Worm (Caenorhabditis elegans) whole organism, L2 larva: ENCODE data around the gene ztf-14.
A peak's percentile ranks its signal among the peaks of the same experiment; 100 is the strongest.

Experiments used
- C34F6.9 ChIP-seq: fragments of 150-350 bp; optimal IDR thresholded peaks from 2 replicates; lab custom pipeline; 2014; ENCODE audit warnings: missing biosample characterization, missing genetic modification characterization
- F13H6.1 ChIP-seq: sonication (generic microtip); optimal IDR thresholded peaks from 2 replicates; lab custom pipeline; 2016; ENCODE audit warnings: missing genetic modification characterization, missing compliant biosample characterization
- R02D3.7 ChIP-seq: fragments of 150-350 bp; optimal IDR thresholded peaks from 2 replicates; lab custom pipeline; 2014; ENCODE audit warnings: missing biosample characterization, missing genetic modification characterization
- Y55F3AM.14 ChIP-seq: fragments of 200-800 bp; sonication (Bioruptor generic); optimal IDR thresholded peaks from 2 replicates; lab custom pipeline; 2018; ENCODE audit warnings: mild to moderate bottlenecking, missing genetic modification characterization, missing compliant biosample characterization
- ZK546.5 ChIP-seq: sonication (generic microtip); optimal IDR thresholded peaks from 2 replicates; lab custom pipeline; 2017; ENCODE audit warnings: missing biosample characterization, missing genetic modification characterization
- aly-2 ChIP-seq: fragments of 150-350 bp; optimal IDR thresholded peaks from 2 replicates; lab custom pipeline; 2014; ENCODE audit warnings: missing biosample characterization, missing genetic modification characterization
- ama-1 ChIP-seq: fragments of 150-350 bp; optimal IDR thresholded peaks from 2 replicates; lab custom pipeline; 2018; ENCODE audit warnings: inconsistent platforms
- blmp-1 ChIP-seq: sonication (generic microtip); optimal IDR thresholded peaks from 2 replicates; lab custom pipeline; 2017; ENCODE audit warnings: missing genetic modification characterization, mild to moderate bottlenecking, missing compliant biosample characterization, antibody characterized with exemption, moderate library complexity; ENCODE audit not compliant: insufficient read depth
- ceh-16 ChIP-seq: fragments of 150-350 bp; optimal IDR thresholded peaks from 2 replicates; lab custom pipeline; 2014; ENCODE audit warnings: missing biosample characterization, missing genetic modification characterization
- ceh-82 ChIP-seq: fragments of 150-350 bp; optimal IDR thresholded peaks from 2 replicates; lab custom pipeline; 2014; ENCODE audit warnings: missing biosample characterization, missing genetic modification characterization
- crh-2 ChIP-seq: sonication (generic microtip); optimal IDR thresholded peaks from 2 replicates; lab custom pipeline; 2017; ENCODE audit warnings: missing biosample characterization, missing genetic modification characterization
- dmd-4 ChIP-seq: sonication (generic microtip); optimal IDR thresholded peaks from 2 replicates; lab custom pipeline; 2017; ENCODE audit warnings: missing biosample characterization, missing genetic modification characterization
- egl-27 ChIP-seq: sonication (generic microtip); optimal IDR thresholded peaks from 3 replicates; lab custom pipeline; 2017; ENCODE audit warnings: missing biosample characterization, missing genetic modification reagents, missing genetic modification characterization
- elt-1 ChIP-seq: fragments of 150-350 bp; optimal IDR thresholded peaks from 2 replicates; lab custom pipeline; 2014; ENCODE audit warnings: missing biosample characterization, missing genetic modification characterization
- elt-3 ChIP-seq: sonication (generic microtip); optimal IDR thresholded peaks from 2 replicates; lab custom pipeline; 2017; ENCODE audit warnings: missing biosample characterization, missing genetic modification characterization
- fos-1 ChIP-seq: fragments of 150-350 bp; optimal IDR thresholded peaks from 2 replicates; lab custom pipeline; 2014; ENCODE audit warnings: missing biosample characterization, missing genetic modification characterization
- gmeb-1 ChIP-seq: fragments of 150-350 bp; optimal IDR thresholded peaks from 2 replicates; lab custom pipeline; 2014; ENCODE audit warnings: missing biosample characterization, missing genetic modification characterization
- lin-11 ChIP-seq: fragments of 150-350 bp; sonication (generic microtip); optimal IDR thresholded peaks from 2 replicates; lab custom pipeline; 2014; ENCODE audit warnings: missing biosample characterization, missing genetic modification characterization, inconsistent platforms, mixed read lengths
- lin-13 ChIP-seq: fragments of 150-350 bp; optimal IDR thresholded peaks from 2 replicates; lab custom pipeline; 2014; ENCODE audit warnings: missing biosample characterization, missing genetic modification reagents, missing genetic modification characterization
- lsy-2 ChIP-seq, 2 experiments: fragments of 150-350 bp in 1 of 2; sonication (generic microtip) in 1 of 2; optimal IDR thresholded peaks; 2 replicates each; lab custom pipeline; 2014 to 2017; ENCODE audit warnings: missing biosample characterization in 2 of 2, missing genetic modification characterization in 2 of 2
- mab-5 ChIP-seq: fragments of 150-350 bp; optimal IDR thresholded peaks from 2 replicates; lab custom pipeline; 2014; ENCODE audit warnings: missing biosample characterization, missing genetic modification characterization
- mbf-1 ChIP-seq: sonication (generic microtip); optimal IDR thresholded peaks from 2 replicates; lab custom pipeline; 2017; ENCODE audit warnings: missing biosample characterization, missing genetic modification characterization
- mdl-1 ChIP-seq, 2 experiments: fragments of 150-350 bp in 1 of 2; sonication (generic microtip) in 1 of 2; optimal IDR thresholded peaks; 2 replicates each; lab custom pipeline; 2017; ENCODE audit warnings: missing biosample characterization in 2 of 2, missing genetic modification characterization in 2 of 2
- nhr-10 ChIP-seq: sonication (generic microtip); optimal IDR thresholded peaks from 2 replicates; lab custom pipeline; 2017; ENCODE audit warnings: missing biosample characterization, missing genetic modification characterization
- nhr-11 ChIP-seq: fragments of 150-350 bp; optimal IDR thresholded peaks from 2 replicates; lab custom pipeline; 2014; ENCODE audit warnings: missing biosample characterization, missing genetic modification characterization
- nhr-129 ChIP-seq: fragments of 150-350 bp; optimal IDR thresholded peaks from 2 replicates; lab custom pipeline; 2014; ENCODE audit warnings: missing biosample characterization, missing genetic modification characterization
- nhr-21 ChIP-seq: fragments of 150-350 bp; optimal IDR thresholded peaks from 2 replicates; lab custom pipeline; 2014; ENCODE audit warnings: missing biosample characterization, missing genetic modification characterization
- nhr-23 ChIP-seq: fragments of 150-350 bp; optimal IDR thresholded peaks from 2 replicates; lab custom pipeline; 2014; ENCODE audit warnings: missing biosample characterization, missing genetic modification reagents, missing genetic modification characterization
- nhr-237 ChIP-seq: fragments of 150-350 bp; optimal IDR thresholded peaks from 2 replicates; lab custom pipeline; 2014; ENCODE audit warnings: missing biosample characterization, missing genetic modification characterization
- nhr-25 ChIP-seq: fragments of 150-350 bp; sonication (generic microtip); optimal IDR thresholded peaks from 3 replicates; lab custom pipeline; 2014; ENCODE audit warnings: missing biosample characterization, missing genetic modification characterization
- nhr-6 ChIP-seq: fragments of 150-350 bp; optimal IDR thresholded peaks from 2 replicates; lab custom pipeline; 2014; ENCODE audit warnings: missing biosample characterization, missing genetic modification characterization
- nhr-77 ChIP-seq: fragments of 150-350 bp; optimal IDR thresholded peaks from 2 replicates; lab custom pipeline; 2014; ENCODE audit warnings: missing biosample characterization, missing genetic modification characterization
- peb-1 ChIP-seq: fragments of 150-350 bp; optimal IDR thresholded peaks from 2 replicates; lab custom pipeline; 2014; ENCODE audit warnings: missing biosample characterization, missing genetic modification characterization
- sem-4 ChIP-seq: fragments of 150-350 bp; optimal IDR thresholded peaks from 2 replicates; lab custom pipeline; 2014; ENCODE audit warnings: missing biosample characterization, missing genetic modification reagents, missing genetic modification characterization
- sma-3 ChIP-seq: sonication (generic microtip); optimal IDR thresholded peaks from 2 replicates; lab custom pipeline; 2016; ENCODE audit warnings: missing genetic modification reagents, missing genetic modification characterization, missing compliant biosample characterization
- sma-9 ChIP-seq, 2 experiments: fragments of 150-350 bp in 1 of 2; sonication (generic microtip) in 1 of 2; optimal IDR thresholded peaks; 2 replicates each; lab custom pipeline; 2014 to 2016; ENCODE audit warnings: missing genetic modification characterization in 2 of 2, mild to moderate bottlenecking in 1 of 2, missing biosample characterization in 1 of 2, missing compliant biosample characterization in 1 of 2, missing genetic modification reagents in 1 of 2, moderate library complexity in 1 of 2
- snpc-4 ChIP-seq: fragments of 150-350 bp; optimal IDR thresholded peaks from 2 replicates; lab custom pipeline; 2014; ENCODE audit warnings: missing biosample characterization, missing genetic modification characterization
- unc-39 ChIP-seq: fragments of 150-350 bp; optimal IDR thresholded peaks from 2 replicates; lab custom pipeline; 2014; ENCODE audit warnings: missing biosample characterization, missing genetic modification characterization
- unc-55 ChIP-seq: fragments of 150-350 bp; sonication (generic microtip); optimal IDR thresholded peaks from 3 replicates; lab custom pipeline; 2014; ENCODE audit warnings: missing biosample characterization, missing genetic modification reagents, missing genetic modification characterization
- unc-62 ChIP-seq: fragments of 150-350 bp; optimal IDR thresholded peaks from 2 replicates; lab custom pipeline; 2014; ENCODE audit warnings: missing biosample characterization, missing genetic modification reagents, missing genetic modification characterization
- zag-1 ChIP-seq: fragments of 150-350 bp; optimal IDR thresholded peaks from 2 replicates; lab custom pipeline; 2014; ENCODE audit warnings: missing biosample characterization, missing genetic modification characterization
- ztf-11 ChIP-seq: sonication (generic microtip); optimal IDR thresholded peaks from 2 replicates; lab custom pipeline; 2017; ENCODE audit warnings: missing biosample characterization, missing genetic modification characterization

Gene ztf-14

DNA sequence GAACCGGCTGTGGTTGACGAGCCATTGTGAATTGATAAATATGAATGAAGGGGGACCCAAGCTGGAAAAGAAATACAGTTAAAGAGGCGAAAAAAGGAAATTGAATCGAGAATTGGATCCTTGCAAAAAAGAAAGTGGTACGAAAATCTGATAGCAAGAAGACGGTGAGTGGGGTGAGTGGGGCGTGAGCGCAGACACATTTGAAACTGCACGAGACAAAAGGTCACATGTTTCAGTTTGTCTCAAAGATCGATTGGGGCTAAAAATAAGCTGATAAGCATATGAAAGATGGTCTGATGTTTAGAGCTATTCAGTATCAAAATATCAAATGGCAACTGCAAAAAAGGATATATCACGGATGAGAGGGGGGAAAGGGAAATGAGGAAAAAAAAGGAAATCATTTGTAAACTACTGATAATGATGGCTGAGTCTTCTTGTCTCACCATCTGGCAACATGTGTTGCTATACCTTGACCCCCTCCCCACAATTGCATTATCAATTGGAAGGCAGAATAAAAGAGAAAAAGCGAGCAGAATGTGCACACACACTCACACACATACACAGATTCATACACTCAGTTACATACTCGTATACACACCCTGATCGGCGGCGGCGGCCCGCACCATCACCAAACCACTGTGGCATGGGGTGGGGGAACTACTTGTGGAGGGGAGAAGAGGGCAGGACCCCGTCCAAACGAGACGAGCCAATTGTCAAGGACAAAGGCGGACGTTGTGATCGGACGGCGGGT, 8.1 kb downstream of the ztf-14 start, which contains the start of gene M163.1:
Gene M163.1, minus strand, starts transcription at position 25 of the 751 bp plus-strand sequence.
- TF ChIP-seq lin-11 (tag; lab: Kevin White, UChicago) (no peak), zag-1 (no peak), nhr-129 (tag; lab: Kevin White, UChicago) (no peak), blmp-1 (tag; lab: Kevin White, UChicago) (no peak), dmd-4 (tag; lab: Kevin White, UChicago) (no peak), F13H6.1 (tag; lab: Kevin White, UChicago) (peak; percentile 27), ztf-11 (tag; lab: Kevin White, UChicago) (no peak), nhr-77 (no peak), R02D3.7 (tag; lab: Kevin White, UChicago) (no peak), nhr-10 (tag; lab: Kevin White, UChicago) (no peak), Y55F3AM.14 (GFP tag; lab: Kevin White, UChicago) (no peak), ceh-16 (peak; percentile 71), ama-1 (lab: Kevin White, UChicago) (no peak), fos-1 (tag; lab: Kevin White, UChicago) (peak; percentile 39), mab-5 (tag; lab: Kevin White, UChicago) (no peak), elt-1 (no peak), aly-2 (no peak), unc-62 (GFP tag; lab: Kevin White, UChicago) (no peak), sma-9 (GFP tag; optimal IDR thresholded peaks at IDR 0.05; lab: Kevin White, UChicago) (peak; percentile 6), sma-9 (tag; optimal IDR thresholded peaks at IDR 0.05; lab: Kevin White, UChicago) (no peak), sem-4 (tag; lab: Kevin White, UChicago) (no peak), unc-39 (no peak), nhr-237 (no peak), nhr-11 (tag; lab: Kevin White, UChicago) (no peak), unc-55 (GFP tag; lab: Kevin White, UChicago) (no peak), nhr-6 (tag; lab: Kevin White, UChicago) (no peak)

DNA sequence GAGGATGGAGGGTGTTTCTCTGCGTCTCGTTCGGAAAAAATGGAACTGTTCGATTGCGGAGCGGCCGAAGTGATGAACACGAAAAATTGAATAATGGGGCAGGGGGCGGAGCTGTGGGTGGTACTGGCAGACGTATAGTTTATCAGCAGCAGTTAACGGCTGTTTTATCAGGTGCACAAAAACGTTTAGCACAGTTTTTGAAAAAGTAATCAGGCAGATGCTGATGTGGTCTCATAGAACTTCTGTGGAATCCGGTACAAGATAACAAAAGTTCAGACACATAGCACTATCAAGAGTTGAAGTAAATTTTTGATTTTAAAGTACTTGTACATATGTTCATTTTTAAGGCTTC, 8.6 kb downstream of the ztf-14 start:
- peak; percentile 60 for TF ChIP-seq sma-9 (GFP tag; optimal IDR thresholded peaks at IDR 0.05; lab: Kevin White, UChicago)
- TF ChIP-seq sma-9 (tag; optimal IDR thresholded peaks at IDR 0.05; lab: Kevin White, UChicago): no peak
- no peak for TF ChIP-seq ceh-82
- TF ChIP-seq Y55F3AM.14 (GFP tag; lab: Kevin White, UChicago): peak; percentile 11
- TF ChIP-seq nhr-6 (tag; lab: Kevin White, UChicago): no peak
- TF ChIP-seq sem-4 (tag; lab: Kevin White, UChicago): no peak
- no peak for TF ChIP-seq peb-1 (tag; lab: Kevin White, UChicago)
- TF ChIP-seq fos-1 (tag; lab: Kevin White, UChicago): peak; percentile 13
- TF ChIP-seq dmd-4 (tag; lab: Kevin White, UChicago): no peak
- TF ChIP-seq ZK546.5 (tag; lab: Kevin White, UChicago): no peak
- TF ChIP-seq mdl-1 (tag; optimal IDR thresholded peaks at IDR 0.05; lab: Kevin White, UChicago): no peak
- TF ChIP-seq, all 48 proteins: peak for 3

DNA sequence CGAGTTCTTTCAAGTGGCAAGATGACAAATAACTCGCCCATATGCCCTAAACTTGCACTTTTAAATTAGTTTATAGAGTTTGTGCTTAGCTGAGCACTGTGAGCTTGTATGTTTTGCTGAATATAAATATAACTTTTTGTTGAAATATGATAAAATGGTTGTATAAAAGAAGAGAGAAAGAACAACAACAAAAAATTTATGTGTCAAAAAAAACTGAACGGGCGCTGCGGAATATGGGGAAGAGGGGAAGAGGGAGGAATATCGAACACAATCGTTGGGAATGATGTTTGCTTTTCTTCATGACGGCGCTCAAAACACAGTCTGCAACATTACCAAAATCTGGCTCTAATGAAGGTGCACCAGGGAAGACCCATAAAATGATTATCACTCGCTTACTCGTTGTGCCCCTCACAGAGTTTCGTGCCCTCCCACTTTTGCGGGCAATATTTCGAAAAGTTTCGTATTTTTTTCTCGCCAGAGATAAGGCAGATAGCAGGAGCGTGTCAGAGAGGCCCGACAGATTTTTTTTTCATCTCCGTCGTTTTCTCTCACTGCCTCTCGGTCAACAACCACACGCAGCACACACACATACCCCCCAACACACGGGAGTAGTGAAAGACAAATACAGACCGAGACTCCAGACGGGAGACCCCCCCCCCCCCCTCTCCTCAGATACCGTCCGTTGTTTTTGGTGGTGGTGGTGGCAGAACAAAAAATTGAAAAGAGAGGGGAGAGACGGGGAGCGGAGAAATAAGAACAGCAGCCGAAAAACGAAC, 9.9 kb downstream of the ztf-14 start:
- TF ChIP-seq fos-1 (tag; lab: Kevin White, UChicago) (peak; percentile 92), ama-1 (lab: Kevin White, UChicago) (no peak), nhr-21 (tag; lab: Kevin White, UChicago) (no peak), aly-2 (no peak), unc-55 (GFP tag; lab: Kevin White, UChicago) (no peak), gmeb-1 (tag; lab: Kevin White, UChicago) (peak; percentile 51), lin-13 (no peak), sma-3 (peak; percentile 24), dmd-4 (tag; lab: Kevin White, UChicago) (no peak), blmp-1 (tag; lab: Kevin White, UChicago) (peak; percentile 44), nhr-10 (tag; lab: Kevin White, UChicago) (no peak), sma-9 (GFP tag; optimal IDR thresholded peaks at IDR 0.05; lab: Kevin White, UChicago) (peak; percentile 83), sma-9 (tag; optimal IDR thresholded peaks at IDR 0.05; lab: Kevin White, UChicago) (peak; percentile 5), nhr-237 (no peak), crh-2 (tag; lab: Kevin White, UChicago) (peak; percentile 20), Y55F3AM.14 (GFP tag; lab: Kevin White, UChicago) (no peak), egl-27 (tag; lab: Kevin White, UChicago) (peak; percentile 43), unc-62 (GFP tag; lab: Kevin White, UChicago) (no peak), ceh-82 (no peak), nhr-6 (tag; lab: Kevin White, UChicago) (no peak), ceh-16 (no peak), snpc-4 (no peak), peb-1 (tag; lab: Kevin White, UChicago) (no peak), nhr-23 (tag; lab: Kevin White, UChicago) (no peak), nhr-129 (tag; lab: Kevin White, UChicago) (peak; percentile 66), elt-3 (tag; lab: Kevin White, UChicago) (no peak), F13H6.1 (tag; lab: Kevin White, UChicago) (peak; percentile 84), lsy-2 (tag; optimal IDR thresholded peaks at IDR 0.05; lab: Kevin White, UChicago) (peak in 1 of 2 experiments; percentile 30), elt-1 (no peak), nhr-25 (peak; percentile 62), C34F6.9 (peak; percentile 61), mbf-1 (tag; lab: Kevin White, UChicago) (no peak), mdl-1 (tag; optimal IDR thresholded peaks at IDR 0.05; lab: Kevin White, UChicago) (no peak), nhr-11 (tag; lab: Kevin White, UChicago) (no peak), unc-39 (no peak)
